Worm (Caenorhabditis elegans): ENCODE measurements around the gene Y82E9BR.5.

Y82E9BR.5 gene

ce11 chrIII:1419700-1420356 lies 35.7 kb downstream of the Y82E9BR.5 start (continued):
- TF ChIP-seq atf-7 (tag; optimal IDR thresholded peaks at IDR 0.05) (peak; percentile 89), pha-4 (tag; optimal IDR thresholded peaks at IDR 0.05) (peak; percentile 42), ets-4 (GFP tag; optimal IDR thresholded peaks at IDR 0.05) (no peak), ztf-6 (GFP tag; IDR thresholded peaks at IDR 0.05) (no peak), F23B12.7 (tag; optimal IDR thresholded peaks at IDR 0.05; ENCODE audit: insufficient read depth) (peak; percentile 64), F10E7.11 (tag; optimal IDR thresholded peaks at IDR 0.05) (peak; percentile 94), bed-2 (GFP tag; IDR thresholded peaks at IDR 0.05) (no peak), snpc-1.3 (tag; optimal IDR thresholded peaks at IDR 0.05; ENCODE audit: insufficient read depth) (peak; percentile 86), B0019.2 (GFP tag; conservative IDR thresholded peaks at IDR 0.05) (no peak), lir-1 (GFP tag; conservative IDR thresholded peaks at IDR 0.05) (no peak), sdz-38 (tag; optimal IDR thresholded peaks at IDR 0.05) (no peak), ceh-91 (GFP tag; IDR thresholded peaks at IDR 0.05) (no peak), gei-17 (GFP tag; optimal IDR thresholded peaks at IDR 0.05) (peak; percentile 75), mel-28 (tag; optimal IDR thresholded peaks at IDR 0.05; ENCODE audit: borderline replicate concordance) (peak; percentile 41), nfyb-1 (GFP tag; IDR thresholded peaks at IDR 0.05) (peak; percentile 90), ceh-40 (GFP tag; IDR thresholded peaks at IDR 0.05) (0 out of 2 replicates have a peak, but pooled peaks have one; percentile 47), xnd-1 (tag; optimal IDR thresholded peaks at IDR 0.05) (no peak), tbp1 (GFP tag; optimal IDR thresholded peaks at IDR 0.05) (peak; percentile 69), mxl-1 (tag; optimal IDR thresholded peaks at IDR 0.05) (peak; percentile 69), snpc-4 (GFP tag; optimal IDR thresholded peaks at IDR 0.05) (peak; percentile 51), snpc-4 (tag; optimal IDR thresholded peaks at IDR 0.05) (peak in 3 of 4 experiments; percentile 16 to 60 (median 59)), ztf-18 (tag; optimal IDR thresholded peaks at IDR 0.05) (peak; percentile 57), somi-1 (GFP tag; optimal IDR thresholded peaks at IDR 0.05) (peak; percentile 44), nhr-27 (tag; optimal IDR thresholded peaks at IDR 0.05) (peak; percentile 83), hrde-1 (tag; optimal IDR thresholded peaks at IDR 0.05; ENCODE audit: borderline replicate concordance) (peak; percentile 96), let-607 (tag; optimal IDR thresholded peaks at IDR 0.05) (peak; percentile 46 to 74), B0035.1 (tag; optimal IDR thresholded peaks at IDR 0.05) (peak; percentile 93), attf-5 (GFP tag; optimal IDR thresholded peaks at IDR 0.05) (peak; percentile 63), die-1 (tag; optimal IDR thresholded peaks at IDR 0.05) (peak; percentile 79), hmg-20 (GFP tag; IDR thresholded peaks at IDR 0.05) (peak; percentile 84), unc-130 (GFP tag; optimal IDR thresholded peaks at IDR 0.05) (peak; percentile 84), pbrm-1 (GFP tag; IDR thresholded peaks at IDR 0.05) (no peak; the same call in 1 of the 2 replicates), K12H6.12 (tag; optimal IDR thresholded peaks at IDR 0.05) (peak; percentile 79), F57A8.1 (GFP tag; optimal IDR thresholded peaks at IDR 0.05) (no peak), rcor-1 (GFP tag; IDR thresholded peaks at IDR 0.05) (peak; percentile 85), ceh-79 (tag; optimal IDR thresholded peaks at IDR 0.05) (peak; percentile 94), tbx-9 (tag; optimal IDR thresholded peaks at IDR 0.05; ENCODE audit: borderline replicate concordance) (no peak), aptf-2 (GFP tag; conservative IDR thresholded peaks at IDR 0.05) (no peak), F33H1.4 (GFP tag; IDR thresholded peaks at IDR 0.05) (peak; percentile 57; the same call in 1 of the 2 replicates), dox-1 (GFP tag; IDR thresholded peaks at IDR 0.05) (peak; percentile 51), C06A6.2 (GFP tag; conservative IDR thresholded peaks at IDR 0.05) (no peak), F49E8.2 (tag; optimal IDR thresholded peaks at IDR 0.05; ENCODE audit: insufficient read depth) (peak; percentile 98), him-1 (tag; optimal IDR thresholded peaks at IDR 0.05) (peak; percentile 41), sptf-2 (GFP tag; optimal IDR thresholded peaks at IDR 0.05) (peak; percentile 81), madf-8 (GFP tag; conservative IDR thresholded peaks at IDR 0.05) (no peak), F57C9.4 (tag; optimal IDR thresholded peaks at IDR 0.05) (no peak), ztf-26 (tag; optimal IDR thresholded peaks at IDR 0.05) (peak; percentile 86)

Data from whole organism, young adult.